Fruit fly (Drosophila melanogaster): Measurements from ENCODE around the gene Teh4.

Gene Teh4

DNA sequence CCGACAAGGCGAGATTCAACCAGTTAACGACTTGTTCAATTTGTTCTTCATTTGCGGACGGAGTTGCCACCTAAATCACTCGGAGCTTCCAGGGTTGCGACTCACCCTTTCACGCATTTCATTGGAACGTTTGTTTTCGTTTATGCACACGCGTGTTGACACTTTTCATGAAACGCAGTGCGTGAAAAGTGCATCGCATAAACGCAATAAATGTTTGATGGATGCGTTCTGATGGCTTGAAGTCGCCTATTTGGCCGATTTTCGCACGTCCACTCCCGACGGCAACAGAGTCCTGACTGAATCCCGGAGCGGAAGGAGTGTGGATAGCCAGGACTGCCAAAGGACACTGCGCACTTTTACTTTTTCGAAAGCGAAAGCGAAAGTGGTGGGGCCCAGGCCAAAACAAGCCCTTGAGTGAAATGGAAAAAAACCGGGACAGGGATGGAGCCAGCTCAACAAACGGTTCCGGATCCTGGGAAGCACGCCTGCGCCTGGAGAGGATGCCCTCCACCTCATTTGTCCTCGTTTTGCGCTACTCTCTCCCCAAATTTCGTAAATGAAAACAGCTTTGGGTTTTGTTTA is at the start of gene Teh4:
Gene Teh4, minus strand, starts transcription at position 290 of the 582 bp plus-strand sequence.
- TF ChIP-seq cnc (optimal IDR thresholded peaks at IDR 0.05): no peak
- no peak for TF ChIP-seq pad (GFP tag; optimal IDR thresholded peaks at IDR 0.05)
- TF ChIP-seq CG7101 (tag; optimal IDR thresholded peaks at IDR 0.05): no peak
- no peak for TF ChIP-seq kay (GFP tag; ENCODE audit: borderline replicate concordance)
- no peak for TF ChIP-seq cic (GFP tag; optimal IDR thresholded peaks at IDR 0.05)
- TF ChIP-seq CG5204 (GFP tag; optimal IDR thresholded peaks at IDR 0.05): peak; percentile 27
- peak; percentile 8 for TF ChIP-seq toe (GFP tag; optimal IDR thresholded peaks at IDR 0.05)
- peak; percentile 0 for TF ChIP-seq CG7045 (GFP tag; optimal IDR thresholded peaks at IDR 0.05)
- no peak for TF ChIP-seq Mnt (GFP tag; optimal IDR thresholded peaks at IDR 0.05)

- TF ChIP-seq Clk (GFP tag; optimal IDR thresholded peaks at IDR 0.05): peak; percentile 15
- peak; percentile 25 for TF ChIP-seq tj (GFP tag; optimal IDR thresholded peaks at IDR 0.05)
- no peak for TF ChIP-seq toe (GFP tag; optimal IDR thresholded peaks at IDR 0.05)
- peak; percentile 48 for TF ChIP-seq Hr96 (GFP tag; optimal IDR thresholded peaks at IDR 0.05)
- TF ChIP-seq cic (GFP tag; optimal IDR thresholded peaks at IDR 0.05): peak; percentile 18
- peak; percentile 3 for TF ChIP-seq bab1 (GFP tag; optimal IDR thresholded peaks at IDR 0.05)
These were observed 49.1 kb upstream of the Teh4 start, which contains the start of gene CG46460 for dm6 chr3L:4227164-4227563. TSS of gene CG46460 (minus strand) at chr3L:4227302.

DNA sequence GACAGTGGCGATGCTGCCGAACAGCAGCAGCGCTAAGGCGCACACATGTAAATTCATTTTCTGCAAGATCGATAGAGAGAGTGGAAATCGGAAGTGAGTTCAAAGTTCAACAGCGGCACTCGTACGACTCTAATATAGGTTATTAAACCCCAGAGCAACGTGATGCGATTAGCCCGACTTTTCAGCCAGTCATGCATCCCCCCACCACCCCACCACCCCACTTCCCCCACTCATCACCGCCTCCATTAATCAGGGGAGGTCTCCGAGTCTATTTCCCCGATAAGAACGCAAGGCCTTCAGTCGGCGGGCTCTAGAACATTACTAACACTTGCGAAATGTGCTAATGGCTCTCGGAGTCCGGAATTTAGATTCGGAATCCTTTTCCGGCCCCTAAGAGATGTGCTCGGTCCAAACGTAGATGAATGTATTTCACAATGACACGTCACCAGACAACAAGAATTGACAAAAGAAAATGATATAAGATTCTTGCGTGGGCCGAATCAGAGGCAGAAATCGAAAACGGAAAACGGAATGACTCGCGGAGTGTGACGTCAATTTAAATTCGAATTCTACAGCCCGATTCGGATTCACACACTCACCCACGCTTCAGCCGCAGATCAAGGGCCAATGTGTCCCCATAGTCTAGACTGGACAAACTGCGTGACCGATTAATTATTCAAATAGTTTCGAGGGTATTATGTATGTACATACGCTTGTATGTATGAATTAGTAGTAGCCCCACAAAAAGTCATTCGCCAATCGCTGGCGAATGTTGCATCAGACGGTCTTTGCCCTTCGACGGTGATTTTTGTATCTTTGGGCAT is 47.8 kb upstream of the Teh4 start:
- TF ChIP-seq Mnt (GFP tag; optimal IDR thresholded peaks at IDR 0.05) (no peak), CG7045 (GFP tag; optimal IDR thresholded peaks at IDR 0.05) (no peak), CG12768 (GFP tag; optimal IDR thresholded peaks at IDR 0.05) (peak; percentile 25), CG7101 (tag; optimal IDR thresholded peaks at IDR 0.05) (no peak), CG33017 (tag; optimal IDR thresholded peaks at IDR 0.05) (no peak), CG5204 (GFP tag; optimal IDR thresholded peaks at IDR 0.05) (no peak), tj (GFP tag; optimal IDR thresholded peaks at IDR 0.05) (peak; percentile 9), Crg-1 (GFP tag; optimal IDR thresholded peaks at IDR 0.05) (no peak), bab1 (GFP tag; optimal IDR thresholded peaks at IDR 0.05) (no peak), Hr96 (GFP tag; optimal IDR thresholded peaks at IDR 0.05) (no peak), CG11617 (GFP tag; optimal IDR thresholded peaks at IDR 0.05) (no peak), CG1620 (GFP tag; optimal IDR thresholded peaks at IDR 0.05) (no peak), ovo (GFP tag; optimal IDR thresholded peaks at IDR 0.05) (no peak), kay (GFP tag; ENCODE audit: borderline replicate concordance) (peak; percentile 44), toe (GFP tag; optimal IDR thresholded peaks at IDR 0.05) (no peak), CG14711 (tag; optimal IDR thresholded peaks at IDR 0.05) (no peak), Clk (GFP tag; optimal IDR thresholded peaks at IDR 0.05) (no peak), cnc (optimal IDR thresholded peaks at IDR 0.05) (peak; percentile 79 to 89), pad (GFP tag; optimal IDR thresholded peaks at IDR 0.05) (no peak), cic (GFP tag; optimal IDR thresholded peaks at IDR 0.05) (peak; percentile 74)

DNA sequence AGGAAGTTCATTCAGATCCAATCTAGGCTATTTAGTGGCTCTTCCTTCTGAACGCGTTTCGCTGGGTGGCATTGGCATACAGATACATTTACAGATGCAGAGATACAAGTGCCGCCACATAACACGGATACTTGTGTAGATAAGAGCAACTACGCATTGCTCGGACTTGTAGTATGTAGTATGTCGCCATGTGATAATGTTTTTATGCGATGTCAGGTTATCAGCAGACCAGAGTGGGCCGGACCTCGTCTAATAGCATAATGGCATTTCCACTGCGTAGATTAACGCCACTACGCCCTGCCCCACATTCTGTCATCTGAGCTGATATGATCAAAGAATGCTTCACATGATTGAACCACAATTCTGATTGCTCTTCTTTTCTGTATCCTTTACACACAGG is 43.7 kb upstream of the Teh4 start:
- TF ChIP-seq CG12768 (GFP tag; optimal IDR thresholded peaks at IDR 0.05): no peak
- TF ChIP-seq CG11617 (GFP tag; optimal IDR thresholded peaks at IDR 0.05): no peak
- no peak for TF ChIP-seq CG5204 (GFP tag; optimal IDR thresholded peaks at IDR 0.05)
- TF ChIP-seq tj (GFP tag; optimal IDR thresholded peaks at IDR 0.05): no peak
- TF ChIP-seq CG33017 (tag; optimal IDR thresholded peaks at IDR 0.05): no peak
- no peak for TF ChIP-seq bab1 (GFP tag; optimal IDR thresholded peaks at IDR 0.05)
- no peak for TF ChIP-seq kay (GFP tag; ENCODE audit: borderline replicate concordance)
- TF ChIP-seq pad (GFP tag; optimal IDR thresholded peaks at IDR 0.05): no peak
- no peak for TF ChIP-seq Hr96 (GFP tag; optimal IDR thresholded peaks at IDR 0.05)
- TF ChIP-seq Clk (GFP tag; optimal IDR thresholded peaks at IDR 0.05): no peak
- TF ChIP-seq CG7101 (tag; optimal IDR thresholded peaks at IDR 0.05): no peak
- no peak for TF ChIP-seq Mnt (GFP tag; optimal IDR thresholded peaks at IDR 0.05)
- TF ChIP-seq cic (GFP tag; optimal IDR thresholded peaks at IDR 0.05): no peak
- TF ChIP-seq CG1620 (GFP tag; optimal IDR thresholded peaks at IDR 0.05): no peak
- TF ChIP-seq Crg-1 (GFP tag; optimal IDR thresholded peaks at IDR 0.05): no peak

- TF ChIP-seq CG33017 (tag; optimal IDR thresholded peaks at IDR 0.05): peak; percentile 59
- peak; percentile 50 for TF ChIP-seq CG7045 (GFP tag; optimal IDR thresholded peaks at IDR 0.05)
- TF ChIP-seq tj (GFP tag; optimal IDR thresholded peaks at IDR 0.05): peak; percentile 84
- peak; percentile 99 for TF ChIP-seq cic (GFP tag; optimal IDR thresholded peaks at IDR 0.05)
- TF ChIP-seq Crg-1 (GFP tag; optimal IDR thresholded peaks at IDR 0.05): no peak
- peak; percentile 54 for TF ChIP-seq pad (GFP tag; optimal IDR thresholded peaks at IDR 0.05)
- no peak for TF ChIP-seq CG1620 (GFP tag; optimal IDR thresholded peaks at IDR 0.05)
- TF ChIP-seq CG12768 (GFP tag; optimal IDR thresholded peaks at IDR 0.05): peak; percentile 82
- TF ChIP-seq CG14711 (tag; optimal IDR thresholded peaks at IDR 0.05): peak; percentile 6
- no peak for TF ChIP-seq Clk (GFP tag; optimal IDR thresholded peaks at IDR 0.05)
- no peak for TF ChIP-seq toe (GFP tag; optimal IDR thresholded peaks at IDR 0.05)
- TF ChIP-seq Mnt (GFP tag; optimal IDR thresholded peaks at IDR 0.05): peak; percentile 83
- TF ChIP-seq cnc (optimal IDR thresholded peaks at IDR 0.05): no peak
- TF ChIP-seq CG5204 (GFP tag; optimal IDR thresholded peaks at IDR 0.05): no peak
- peak; percentile 10 for TF ChIP-seq CG7101 (tag; optimal IDR thresholded peaks at IDR 0.05)
- TF ChIP-seq bab1 (GFP tag; optimal IDR thresholded peaks at IDR 0.05): no peak
These were observed 43.2 kb upstream of the Teh4 start for dm6 chr3L:4221226-4221770.

Data from whole organism, adult.